Worm (Caenorhabditis elegans): ENCODE measurements around the gene F53A2.3.

F53A2.3 gene

DNA sequence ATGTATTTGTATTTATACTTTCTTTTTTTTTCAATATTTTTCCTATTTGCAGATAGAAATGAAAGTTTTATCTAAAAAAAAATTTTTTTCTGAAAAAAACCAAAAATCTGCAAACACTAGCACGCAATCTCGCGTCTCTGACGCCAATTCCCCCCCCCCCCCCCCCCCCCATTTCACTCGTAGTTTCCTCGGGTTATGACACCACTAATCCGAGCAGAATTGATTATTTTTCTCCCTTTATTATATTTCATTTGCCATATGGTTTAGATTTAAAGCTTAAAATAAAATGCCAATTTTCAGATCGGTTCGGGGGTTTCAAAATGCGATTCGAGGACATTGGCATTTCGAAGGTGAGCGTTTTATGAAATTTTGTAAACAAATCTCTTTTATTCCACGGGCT, 7.2 kb upstream of the F53A2.3 start, which contains the start of gene mtm-6:
Gene mtm-6, plus strand, starts transcription at position 301 of the 400 bp plus-strand sequence.
- TF ChIP-seq pha-4 (tag; optimal IDR thresholded peaks at IDR 0.05) = no peak
- TF ChIP-seq Y79H2A.3 (GFP tag; conservative IDR thresholded peaks at IDR 0.05) = no peak
- TF ChIP-seq B0336.3 (GFP tag; IDR thresholded peaks at IDR 0.05) = peak; percentile 43; the same call in 1 of the 2 replicates
- TF ChIP-seq mel-28 (tag; optimal IDR thresholded peaks at IDR 0.05; ENCODE audit: borderline replicate concordance) = no peak
- no peak for TF ChIP-seq hsf-1 (GFP tag; IDR thresholded peaks at IDR 0.05)
- TF ChIP-seq chd-7 (tag; optimal IDR thresholded peaks at IDR 0.05) = no peak
- TF ChIP-seq him-1 (tag; optimal IDR thresholded peaks at IDR 0.05) = no peak
- no peak for TF ChIP-seq let-526 (GFP tag; IDR thresholded peaks at IDR 0.05)
- TF ChIP-seq ztf-18 (tag; optimal IDR thresholded peaks at IDR 0.05) = no peak
- peak; percentile 41 for TF ChIP-seq tlf-1 (GFP tag; optimal IDR thresholded peaks at IDR 0.05)
- TF ChIP-seq gei-17 (GFP tag; optimal IDR thresholded peaks at IDR 0.05) = no peak
- no peak for TF ChIP-seq rcor-1 (GFP tag; IDR thresholded peaks at IDR 0.05)
- no peak for TF ChIP-seq lin-54 (GFP tag; optimal IDR thresholded peaks at IDR 0.05)
- TF ChIP-seq mcd-1 (GFP tag; IDR thresholded peaks at IDR 0.05) = no peak
- TF ChIP-seq C17E4.6 (GFP tag; IDR thresholded peaks at IDR 0.05) = no peak
- TF ChIP-seq Y53G8AR.9 (GFP tag; conservative IDR thresholded peaks at IDR 0.05) = no peak
- no peak for TF ChIP-seq F57C9.4 (tag; optimal IDR thresholded peaks at IDR 0.05)
- no peak for TF ChIP-seq snpc-4 (GFP tag; optimal IDR thresholded peaks at IDR 0.05)
- no peak for TF ChIP-seq snpc-4 (tag; optimal IDR thresholded peaks at IDR 0.05)
- peak; percentile 35; the same call in 1 of the 2 replicates for TF ChIP-seq dox-1 (GFP tag; IDR thresholded peaks at IDR 0.05)
- no peak for TF ChIP-seq ztf-26 (tag; optimal IDR thresholded peaks at IDR 0.05)
- TF ChIP-seq mxl-1 (tag; optimal IDR thresholded peaks at IDR 0.05) = no peak
- TF ChIP-seq hmg-20 (GFP tag; IDR thresholded peaks at IDR 0.05) = no peak
- peak; percentile 9 for TF ChIP-seq attf-5 (GFP tag; optimal IDR thresholded peaks at IDR 0.05)
- TF ChIP-seq lsy-27 (tag; optimal IDR thresholded peaks at IDR 0.05; ENCODE audit: borderline replicate concordance, insufficient read depth) = no peak
- TF ChIP-seq tbp1 (GFP tag; optimal IDR thresholded peaks at IDR 0.05) = peak; percentile 6
- peak; percentile 25 for TF ChIP-seq athp-1 (tag; optimal IDR thresholded peaks at IDR 0.05)
- peak; percentile 27 for TF ChIP-seq atf-7 (tag; optimal IDR thresholded peaks at IDR 0.05)
- TF ChIP-seq lin-35 (GFP tag; optimal IDR thresholded peaks at IDR 0.05) = no peak
- no peak for TF ChIP-seq rpc-1 (optimal IDR thresholded peaks at IDR 0.05)
- TF ChIP-seq rpc-1 (tag; optimal IDR thresholded peaks at IDR 0.05) = no peak
- no peak for TF ChIP-seq egl-44 (GFP tag; IDR thresholded peaks at IDR 0.05)
- TF ChIP-seq fkh-3 (tag; optimal IDR thresholded peaks at IDR 0.05) = peak; percentile 49
- TF ChIP-seq egrh-3 (GFP tag; IDR thresholded peaks at IDR 0.05) = peak; percentile 40; the same call in 1 of the 2 replicates
- no peak for TF ChIP-seq ama-1 (optimal IDR thresholded peaks at IDR 0.05)
- TF ChIP-seq ama-1 (GFP tag; optimal IDR thresholded peaks at IDR 0.05) = no peak
- no peak for TF ChIP-seq cebp-1 (GFP tag; IDR thresholded peaks at IDR 0.05)
- TF ChIP-seq cebp-1 (tag; optimal IDR thresholded peaks at IDR 0.05) = peak; percentile 43

DNA sequence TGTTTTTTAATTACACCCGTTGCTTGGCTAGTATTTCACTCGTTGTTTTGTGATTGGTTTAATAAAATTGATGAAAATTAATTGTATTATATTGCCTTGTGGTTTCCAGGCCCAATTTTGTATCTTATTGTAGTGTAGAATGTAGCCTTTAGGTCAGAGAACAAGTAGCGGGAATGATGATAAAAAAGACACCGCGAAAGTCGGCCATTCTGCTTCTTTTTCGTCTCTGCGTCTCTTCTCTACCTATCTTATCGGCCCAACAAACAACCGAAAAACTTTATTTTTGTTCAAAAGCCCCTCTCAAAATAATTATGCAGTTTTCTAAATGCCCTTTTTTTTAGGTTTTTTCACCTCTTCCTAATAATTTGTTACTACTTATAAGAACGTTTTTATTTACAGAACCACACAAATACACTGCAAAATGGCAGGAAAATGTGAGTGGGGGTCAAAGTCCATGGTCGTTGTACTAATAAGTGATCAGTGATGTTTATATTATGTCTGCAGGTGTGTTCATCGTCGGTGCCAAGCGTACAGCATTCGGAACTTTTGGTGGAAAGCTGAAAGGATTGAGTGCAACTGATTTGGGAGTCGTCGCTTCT, 5.1 kb upstream of the F53A2.3 start, which contains the start of gene acaa-2:
Gene acaa-2, plus strand, starts transcription at position 400 of the 599 bp plus-strand sequence.
- peak; percentile 54 for TF ChIP-seq efl-1 (GFP tag; optimal IDR thresholded peaks at IDR 0.05)
- TF ChIP-seq lin-40 (tag; optimal IDR thresholded peaks at IDR 0.05) = peak; percentile 12
- TF ChIP-seq sptf-2 (GFP tag; optimal IDR thresholded peaks at IDR 0.05) = no peak
- peak; percentile 24 for TF ChIP-seq F49E8.2 (tag; optimal IDR thresholded peaks at IDR 0.05; ENCODE audit: insufficient read depth)
- TF ChIP-seq attf-5 (GFP tag; optimal IDR thresholded peaks at IDR 0.05) = peak; percentile 35
- 0 out of 2 replicates have a peak, but pooled peaks have one; percentile 18 for TF ChIP-seq cebp-2 (GFP tag; IDR thresholded peaks at IDR 0.05)
- TF ChIP-seq ztf-18 (tag; optimal IDR thresholded peaks at IDR 0.05) = peak; percentile 30
- TF ChIP-seq snpc-3.4 (tag; optimal IDR thresholded peaks at IDR 0.05) = peak; percentile 41
- TF ChIP-seq hmg-1.2 (GFP tag; IDR thresholded peaks at IDR 0.05) = peak; percentile 26; the same call in 1 of the 2 replicates
- TF ChIP-seq egl-18 (GFP tag; IDR thresholded peaks at IDR 0.05) = no peak
- peak; percentile 9; the same call in 1 of the 2 replicates for TF ChIP-seq pbrm-1 (GFP tag; IDR thresholded peaks at IDR 0.05)
- TF ChIP-seq hmg-20 (GFP tag; IDR thresholded peaks at IDR 0.05) = no peak
- no peak for TF ChIP-seq Y67H2A.10 (GFP tag; conservative IDR thresholded peaks at IDR 0.05)
- TF ChIP-seq madf-6 (GFP tag; IDR thresholded peaks at IDR 0.05) = peak; percentile 61; the same call in 1 of the 2 replicates
- no peak for TF ChIP-seq akir-1 (GFP tag; optimal IDR thresholded peaks at IDR 0.05)

Measured in whole organism, young adult.